ENCODE assay signal across 1 fruit fly cellular context in the genomic region with DNA sequence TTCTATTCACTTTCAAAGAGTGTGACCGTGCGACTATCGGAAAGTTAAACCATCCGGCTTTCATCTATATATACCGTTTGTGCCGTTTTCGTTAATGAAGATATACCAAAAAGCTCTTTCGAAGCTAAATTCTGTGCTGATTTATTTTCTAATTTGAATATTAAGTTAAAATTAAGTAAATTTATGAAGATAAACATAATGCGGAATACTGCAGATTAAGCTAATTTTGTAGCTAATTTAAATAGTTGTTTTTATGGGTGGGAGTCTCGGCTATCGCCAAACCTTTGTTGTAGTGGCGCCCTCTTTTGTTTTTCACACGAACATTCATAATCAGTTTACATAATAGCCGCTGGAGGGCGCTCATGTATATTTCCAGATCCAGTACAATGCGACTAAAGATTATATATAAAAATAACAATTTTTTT.
TF ChIP-seq lines count a peak whose summit lies in the region.

A gene (minus strand): TSS at position 37 of the 425 bp plus-strand sequence.

TF ChIP-seq in whole organism, embryonic, 481 proteins besides CTCF, POLR2A, EP300 and RAD21 (continued from another document and continues in another):
- TF ChIP-seq bcd (GFP tag; optimal IDR thresholded peaks at IDR 0.05; lab: Kevin White, UChicago) (peak; percentile 35), Awh (GFP tag; IDR thresholded peaks at IDR 0.05; lab: Robert Waterston, UW) (no peak), NC2β (GFP tag; optimal IDR thresholded peaks at IDR 0.05; lab: Kevin White, UChicago) (peak; percentile 12), gfzf (GFP tag; optimal IDR thresholded peaks at IDR 0.05; lab: Kevin White, UChicago) (peak; percentile 86), ato (GFP tag; IDR thresholded peaks at IDR 0.05; lab: Robert Waterston, UW; ENCODE audit: partially characterized antibody) (no peak), dimm (GFP tag; IDR thresholded peaks at IDR 0.05; lab: Robert Waterston, UW) (no peak), CG9609 (GFP tag; optimal IDR thresholded peaks at IDR 0.05; lab: Kevin White, UChicago) (peak; percentile 12), H2.0 (GFP tag; IDR thresholded peaks at IDR 0.05; lab: Robert Waterston, UW) (peak; percentile 29; the same call in 1 of the 2 replicates), wek (GFP tag; optimal IDR thresholded peaks at IDR 0.05; lab: Kevin White, UChicago) (no peak), Doc3 (GFP tag; IDR thresholded peaks at IDR 0.05; lab: Robert Waterston, UW; ENCODE audit: partially characterized antibody) (no peak), CG18599 (GFP tag; optimal IDR thresholded peaks at IDR 0.05; lab: Kevin White, UChicago) (no peak), CG7745 (tag; optimal IDR thresholded peaks at IDR 0.05; lab: Kevin White, UChicago) (no peak), CG15269 (tag; optimal IDR thresholded peaks at IDR 0.05; lab: Kevin White, UChicago) (peak; percentile 49), CG4854 (GFP tag; optimal IDR thresholded peaks at IDR 0.05; lab: Kevin White, UChicago) (no peak), schlank (tag; optimal IDR thresholded peaks at IDR 0.05; lab: Kevin White, UChicago) (no peak), CG33213 (GFP tag; optimal IDR thresholded peaks at IDR 0.05; lab: Kevin White, UChicago) (peak; percentile 6), Hr51 (GFP tag; optimal IDR thresholded peaks at IDR 0.05; lab: Kevin White, UChicago) (peak; percentile 28 to 38), cwo (GFP tag; optimal IDR thresholded peaks at IDR 0.05; lab: Kevin White, UChicago) (peak; percentile 1), vfl (GFP tag; optimal IDR thresholded peaks at IDR 0.05; lab: Kevin White, UChicago) (no peak), onecut (GFP tag; IDR thresholded peaks at IDR 0.05; lab: Robert Waterston, UW) (no peak; the same call in 1 of the 2 replicates), Tbp (GFP tag; optimal IDR thresholded peaks at IDR 0.05; lab: Kevin White, UChicago) (no peak), zfh1 (GFP tag; IDR thresholded peaks at IDR 0.05; lab: Robert Waterston, UW) (peak; percentile 67; the same call in 1 of the 3 replicates), CG10147 (GFP tag; optimal IDR thresholded peaks at IDR 0.05; lab: Kevin White, UChicago) (peak; percentile 42), dmrt99B (tag; optimal IDR thresholded peaks at IDR 0.05; lab: Kevin White, UChicago) (peak; percentile 15), pum (GFP tag; optimal IDR thresholded peaks at IDR 0.05; lab: Kevin White, UChicago) (peak; percentile 2), Vsx1 (GFP tag; optimal IDR thresholded peaks at IDR 0.05; lab: Kevin White, UChicago) (peak; percentile 99), Trl (optimal IDR thresholded peaks at IDR 0.05; lab: Kevin White, UChicago) (no peak), Trl (GFP tag; optimal IDR thresholded peaks at IDR 0.05; lab: Kevin White, UChicago) (no peak), CG15011 (GFP tag; optimal IDR thresholded peaks at IDR 0.05; lab: Kevin White, UChicago) (peak; percentile 1), prd (optimal IDR thresholded peaks at IDR 0.05; lab: Kevin White, UChicago) (no peak), prd (GFP tag; IDR thresholded peaks at IDR 0.05; lab: Robert Waterston, UW) (peak; percentile 59; the same call in 2 of the 3 replicates), CG17186 (GFP tag; optimal IDR thresholded peaks at IDR 0.05; lab: Kevin White, UChicago) (no peak), CG10274 (GFP tag; optimal IDR thresholded peaks at IDR 0.05; lab: Kevin White, UChicago) (no peak), wor (GFP tag; IDR thresholded peaks at IDR 0.05; lab: Robert Waterston, UW) (no peak), p53 (GFP tag; optimal IDR thresholded peaks at IDR 0.05; lab: Kevin White, UChicago) (no peak), CoRest (tag; optimal IDR thresholded peaks at IDR 0.05; lab: Kevin White, UChicago) (peak; percentile 57), Doc2 (GFP tag; IDR thresholded peaks at IDR 0.05; lab: Robert Waterston, UW) (no peak), CG6854 (GFP tag; optimal IDR thresholded peaks at IDR 0.05; lab: Kevin White, UChicago) (no peak), CG32772 (GFP tag; IDR thresholded peaks at IDR 0.05; lab: Robert Waterston, UW) (0 out of 2 replicates have a peak, but pooled peaks have one; percentile 23), CG2678 (tag; optimal IDR thresholded peaks at IDR 0.05; lab: Kevin White, UChicago) (peak; percentile 29), sqz (GFP tag; optimal IDR thresholded peaks at IDR 0.05; lab: Kevin White, UChicago) (no peak), Drgx (GFP tag; IDR thresholded peaks at IDR 0.05; lab: Robert Waterston, UW) (no peak), D (optimal IDR thresholded peaks at IDR 0.05; lab: Kevin White, UChicago) (no peak), D (GFP tag; optimal IDR thresholded peaks at IDR 0.05; lab: Kevin White, UChicago) (peak; percentile 18), lbe (GFP tag; optimal IDR thresholded peaks at IDR 0.05; lab: Kevin White, UChicago) (no peak), sim (GFP tag; IDR thresholded peaks at IDR 0.05; lab: Robert Waterston, UW) (no peak), Oli (tag; optimal IDR thresholded peaks at IDR 0.05; lab: Kevin White, UChicago) (no peak), MBD-R2 (GFP tag; IDR thresholded peaks at IDR 0.05; lab: Robert Waterston, UW) (0 out of 2 replicates have a peak, but pooled peaks have one; percentile 25), Mad (GFP tag; optimal IDR thresholded peaks at IDR 0.05; lab: Kevin White, UChicago) (peak; percentile 17), Meics (GFP tag; optimal IDR thresholded peaks at IDR 0.05; lab: Kevin White, UChicago) (no peak), gsb (GFP tag; IDR thresholded peaks at IDR 0.05; lab: Robert Waterston, UW) (0 out of 2 replicates have a peak, but pooled peaks have one; percentile 19), repo (GFP tag; optimal IDR thresholded peaks at IDR 0.05; lab: Kevin White, UChicago) (no peak), sna (GFP tag; IDR thresholded peaks at IDR 0.05; lab: Robert Waterston, UW; ENCODE audit: partially characterized antibody) (no peak), CG34376 (GFP tag; optimal IDR thresholded peaks at IDR 0.05; lab: Kevin White, UChicago) (no peak), nerfin-2 (GFP tag; IDR thresholded peaks at IDR 0.05; lab: Robert Waterston, UW; ENCODE audit: partially characterized antibody) (no peak), Ssrp (tag; optimal IDR thresholded peaks at IDR 0.05; lab: Kevin White, UChicago) (peak; percentile 20), CG12104 (GFP tag; optimal IDR thresholded peaks at IDR 0.05; lab: Kevin White, UChicago) (no peak), Atf6 (GFP tag; IDR thresholded peaks at IDR 0.05; lab: Robert Waterston, UW) (peak; percentile 12; the same call in 1 of the 2 replicates), Dek (tag; optimal IDR thresholded peaks at IDR 0.05; lab: Kevin White, UChicago) (no peak), vvl (GFP tag; IDR thresholded peaks at IDR 0.05; lab: Robert Waterston, UW) (peak; percentile 74), ac (GFP tag; optimal IDR thresholded peaks at IDR 0.05; lab: Kevin White, UChicago) (no peak), CG31224 (GFP tag; IDR thresholded peaks at IDR 0.05; lab: Robert Waterston, UW) (no peak), CG3726 (GFP tag; IDR thresholded peaks at IDR 0.05; lab: Robert Waterston, UW) (no peak), ind (GFP tag; optimal IDR thresholded peaks at IDR 0.05; lab: Kevin White, UChicago) (peak; percentile 33), Hsf (GFP tag; optimal IDR thresholded peaks at IDR 0.05; lab: Kevin White, UChicago) (peak; percentile 68), Ada2b (GFP tag; IDR thresholded peaks at IDR 0.05; lab: Robert Waterston, UW) (no peak), nau (GFP tag; optimal IDR thresholded peaks at IDR 0.05; lab: Kevin White, UChicago) (no peak), CG7786 (GFP tag; optimal IDR thresholded peaks at IDR 0.05; lab: Kevin White, UChicago) (no peak), Spps (tag; optimal IDR thresholded peaks at IDR 0.05; lab: Kevin White, UChicago) (no peak), Stat92E (GFP tag; optimal IDR thresholded peaks at IDR 0.05; lab: Kevin White, UChicago) (peak in 1 of 3 experiments; percentile 63), Bteb2 (GFP tag; optimal IDR thresholded peaks at IDR 0.05; lab: Kevin White, UChicago) (no peak), jumu (GFP tag; optimal IDR thresholded peaks at IDR 0.05; lab: Kevin White, UChicago) (peak; percentile 15), Sin3A (optimal IDR thresholded peaks at IDR 0.05; lab: Kevin White, UChicago) (peak; percentile 57), YL-1 (GFP tag; optimal IDR thresholded peaks at IDR 0.05; lab: Kevin White, UChicago) (no peak), CG11696 (GFP tag; IDR thresholded peaks at IDR 0.05; lab: Robert Waterston, UW) (no peak), CG17829 (tag; optimal IDR thresholded peaks at IDR 0.05; lab: Kevin White, UChicago) (peak; percentile 70), pb (GFP tag; optimal IDR thresholded peaks at IDR 0.05; lab: Kevin White, UChicago) (no peak), gt (GFP tag; IDR thresholded peaks at IDR 0.05; lab: Robert Waterston, UW) (no peak), disco-r (GFP tag; optimal IDR thresholded peaks at IDR 0.05; lab: Kevin White, UChicago) (no peak), Bgb (GFP tag; IDR thresholded peaks at IDR 0.05; lab: Robert Waterston, UW; ENCODE audit: partially characterized antibody) (peak; percentile 11; the same call in 1 of the 2 replicates), grn (GFP tag; optimal IDR thresholded peaks at IDR 0.05; lab: Kevin White, UChicago) (no peak), Hand (GFP tag; optimal IDR thresholded peaks at IDR 0.05; lab: Kevin White, UChicago) (no peak), ab (GFP tag; optimal IDR thresholded peaks at IDR 0.05; lab: Kevin White, UChicago) (no peak), CG34224 (GFP tag; IDR thresholded peaks at IDR 0.05; lab: Robert Waterston, UW; ENCODE audit: partially characterized antibody) (no peak), CG1233 (GFP tag; optimal IDR thresholded peaks at IDR 0.05; lab: Kevin White, UChicago) (peak; percentile 2), dysf (GFP tag; IDR thresholded peaks at IDR 0.05; lab: Robert Waterston, UW) (peak; percentile 57; the same call in 2 of the 3 replicates), D19B (GFP tag; optimal IDR thresholded peaks at IDR 0.05; lab: Kevin White, UChicago) (no peak), so (GFP tag; IDR thresholded peaks at IDR 0.05; lab: Robert Waterston, UW) (no peak), lmd (GFP tag; IDR thresholded peaks at IDR 0.05; lab: Robert Waterston, UW) (peak; percentile 66; the same call in 1 of the 2 replicates), croc (GFP tag; conservative IDR thresholded peaks at IDR 0.05; lab: Robert Waterston, UW) (no peak), CG12299 (tag; optimal IDR thresholded peaks at IDR 0.05; lab: Kevin White, UChicago) (no peak), Elba2 (GFP tag; optimal IDR thresholded peaks at IDR 0.05; lab: Kevin White, UChicago) (no peak), CG7839 (tag; optimal IDR thresholded peaks at IDR 0.05; lab: Kevin White, UChicago) (peak; percentile 49), CG4820 (GFP tag; optimal IDR thresholded peaks at IDR 0.05; lab: Kevin White, UChicago) (peak; percentile 29), TFAM (GFP tag; optimal IDR thresholded peaks at IDR 0.05; lab: Kevin White, UChicago) (no peak), luna (GFP tag; optimal IDR thresholded peaks at IDR 0.05; lab: Kevin White, UChicago) (no peak), CG34422 (GFP tag; IDR thresholded peaks at IDR 0.05; lab: Robert Waterston, UW) (peak; percentile 16; the same call in 1 of the 3 replicates), Hr39 (optimal IDR thresholded peaks at IDR 0.05; lab: Kevin White, UChicago) (no peak), E2f2 (GFP tag; IDR thresholded peaks at IDR 0.05; lab: Robert Waterston, UW) (peak; percentile 53; the same call in 1 of the 2 replicates), grau (tag; optimal IDR thresholded peaks at IDR 0.05; lab: Kevin White, UChicago) (peak; percentile 58), zf30C (GFP tag; optimal IDR thresholded peaks at IDR 0.05; lab: Kevin White, UChicago) (no peak), Ptx1 (GFP tag; IDR thresholded peaks at IDR 0.05; lab: Robert Waterston, UW) (peak; percentile 49; the same call in 1 of the 2 replicates), pnt (GFP tag; optimal IDR thresholded peaks at IDR 0.05; lab: Kevin White, UChicago) (peak; percentile 15), Ets65A (GFP tag; lab: Kevin White, UChicago) (peak; percentile 88), Atf-2 (GFP tag; optimal IDR thresholded peaks at IDR 0.05; lab: Kevin White, UChicago) (peak; percentile 36), CG42726 (GFP tag; IDR thresholded peaks at IDR 0.05; lab: Robert Waterston, UW; ENCODE audit: partially characterized antibody) (no peak), Rfx (GFP tag; IDR thresholded peaks at IDR 0.05; lab: Robert Waterston, UW) (peak; percentile 78), lola (GFP tag; optimal IDR thresholded peaks at IDR 0.05; lab: Kevin White, UChicago) (no peak), fd96Cb (tag; optimal IDR thresholded peaks at IDR 0.05; lab: Kevin White, UChicago) (no peak), CG9932 (GFP tag; IDR thresholded peaks at IDR 0.05; lab: Robert Waterston, UW) (peak; percentile 79), CG10366 (GFP tag; IDR thresholded peaks at IDR 0.05; lab: Robert Waterston, UW) (no peak), sug (tag; optimal IDR thresholded peaks at IDR 0.05; lab: Kevin White, UChicago) (peak; percentile 45), CG6254 (GFP tag; optimal IDR thresholded peaks at IDR 0.05; lab: Kevin White, UChicago) (no peak), CG17568 (GFP tag; optimal IDR thresholded peaks at IDR 0.05; lab: Kevin White, UChicago) (no peak), dmrt11E (tag; optimal IDR thresholded peaks at IDR 0.05; lab: Kevin White, UChicago) (no peak), Dbx (GFP tag; IDR thresholded peaks at IDR 0.05; lab: Robert Waterston, UW) (peak; percentile 60; the same call in 1 of the 3 replicates), jigr1 (GFP tag; IDR thresholded peaks at IDR 0.05; lab: Robert Waterston, UW) (no peak), ap (GFP tag; IDR thresholded peaks at IDR 0.05; lab: Robert Waterston, UW) (no peak), CG8388 (GFP tag; optimal IDR thresholded peaks at IDR 0.05; lab: Kevin White, UChicago) (no peak), Mes4 (GFP tag; optimal IDR thresholded peaks at IDR 0.05; lab: Kevin White, UChicago) (no peak), ash1 (GFP tag; optimal IDR thresholded peaks at IDR 0.05; lab: Kevin White, UChicago) (no peak), caup (GFP tag; optimal IDR thresholded peaks at IDR 0.05; lab: Kevin White, UChicago; ENCODE audit: severe bottlenecking) (no peak), CG13775 (GFP tag; optimal IDR thresholded peaks at IDR 0.05; lab: Kevin White, UChicago) (peak; percentile 30), Camta (GFP tag; optimal IDR thresholded peaks at IDR 0.05; lab: Kevin White, UChicago) (peak; percentile 24), CG1602 (GFP tag; optimal IDR thresholded peaks at IDR 0.05; lab: Kevin White, UChicago) (peak; percentile 59), Lim3 (GFP tag; IDR thresholded peaks at IDR 0.05; lab: Robert Waterston, UW) (no peak), ara (GFP tag; IDR thresholded peaks at IDR 0.05; lab: Robert Waterston, UW) (0 out of 2 replicates have a peak, but pooled peaks have one; percentile 34), rib (GFP tag; IDR thresholded peaks at IDR 0.05; lab: Robert Waterston, UW) (no peak)
